Fruit fly (Drosophila melanogaster) whole organism, embryonic: Measurements from ENCODE around the gene CG6023.

Source experiments
- CG10543 ChIP-seq: fragments of 200-800 bp; sonication (Bioruptor generic); optimal IDR thresholded peaks from 3 replicates; lab custom pipeline; 2017; ENCODE audit warnings: missing biosample characterization, mild to moderate bottlenecking, missing genetic modification characterization, moderate library complexity
- CkIIα-i1 ChIP-seq: fragments of 200-800 bp; sonication (Bioruptor generic); IDR thresholded peaks from 2 replicates; pipeline ENCODE4 v1.3.6; 2022; ENCODE audit warnings: missing biosample characterization, missing genetic modification characterization
- PHDP ChIP-seq: fragments of 200-800 bp; sonication (Bioruptor generic); optimal IDR thresholded peaks from 3 replicates; lab custom pipeline; 2018; ENCODE audit warnings: missing biosample characterization, mild to moderate bottlenecking, missing genetic modification characterization, moderate library complexity
- nom ChIP-seq: fragments of 200-800 bp; sonication (Bioruptor generic); optimal IDR thresholded peaks from 2 replicates; lab custom pipeline; 2017; ENCODE audit warnings: missing biosample characterization, missing genetic modification characterization, mild to moderate bottlenecking, moderate library complexity, missing genetic modification reagents

- TF ChIP-seq CkIIα-i1 (GFP tag; lab: Robert Waterston, UW) = no peak
- TF ChIP-seq PHDP (tag; lab: Kevin White, UChicago) = no peak
- TF ChIP-seq CG10543 (GFP tag; lab: Kevin White, UChicago) = no peak
- no peak for TF ChIP-seq nom (GFP tag; lab: Kevin White, UChicago)
Measured at dm6 chrX:18312445-18312911, 8.5 kb downstream of the CG6023 start.
